Fruit fly (Drosophila melanogaster) whole organism, embryonic: Measurements from ENCODE around the gene scu.

Source experiments
- Bgb ChIP-seq: fragments of 200-800 bp; sonication (Bioruptor generic); IDR thresholded peaks from 2 replicates; pipeline ENCODE4 v1.3.6; 2022; ENCODE audit warnings: missing biosample characterization, missing genetic modification characterization; ENCODE audit not compliant: partially characterized antibody
- Blimp-1 ChIP-seq: fragments of 200-800 bp; sonication (Bioruptor generic); optimal IDR thresholded peaks from 3 replicates; lab custom pipeline; 2018; ENCODE audit warnings: missing biosample characterization, missing genetic modification characterization, mild to moderate bottlenecking, moderate library complexity, missing genetic modification reagents
- CG10462 ChIP-seq: fragments of 200-800 bp; sonication (Bioruptor generic); optimal IDR thresholded peaks from 2 replicates; lab custom pipeline; 2016; ENCODE audit warnings: missing biosample characterization, missing genetic modification characterization
- CG12155 ChIP-seq: fragments of 200-800 bp; sonication (Bioruptor generic); optimal IDR thresholded peaks from 3 replicates; lab custom pipeline; 2016; ENCODE audit warnings: missing biosample characterization, missing genetic modification characterization
- CG12942 ChIP-seq: fragments of 200-800 bp; sonication (Bioruptor generic); optimal IDR thresholded peaks from 3 replicates; lab custom pipeline; 2016; ENCODE audit warnings: missing biosample characterization, missing genetic modification characterization
- CG15269 ChIP-seq: fragments of 200-800 bp; sonication (Bioruptor generic); optimal IDR thresholded peaks from 2 replicates; lab custom pipeline; 2018; ENCODE audit warnings: missing biosample characterization, mild to moderate bottlenecking, missing genetic modification characterization, moderate library complexity
- CG16813 ChIP-seq: fragments of 200-800 bp; sonication (Bioruptor generic); IDR thresholded peaks from 3 replicates; pipeline ENCODE4 v1.3.6; 2022; ENCODE audit warnings: missing biosample characterization, missing genetic modification characterization; ENCODE audit not compliant: partially characterized antibody
- CG16863 ChIP-seq: fragments of 200-800 bp; sonication (Bioruptor generic); optimal IDR thresholded peaks from 3 replicates; lab custom pipeline; 2016; ENCODE audit warnings: missing biosample characterization, missing genetic modification characterization
- CG17359 ChIP-seq: fragments of 200-800 bp; sonication (Bioruptor generic); optimal IDR thresholded peaks from 3 replicates; lab custom pipeline; 2018; ENCODE audit warnings: missing biosample characterization, mild to moderate bottlenecking, missing genetic modification characterization, moderate library complexity
- CG18619 ChIP-seq: fragments of 200-800 bp; sonication (Bioruptor generic); optimal IDR thresholded peaks from 3 replicates; lab custom pipeline; 2017; ENCODE audit warnings: missing biosample characterization, mild to moderate bottlenecking, missing genetic modification characterization
- CG2678 ChIP-seq: fragments of 200-800 bp; sonication (Bioruptor generic); optimal IDR thresholded peaks from 3 replicates; lab custom pipeline; 2019; ENCODE audit warnings: missing biosample characterization, mild to moderate bottlenecking, missing genetic modification characterization, moderate library complexity
- CG4360 ChIP-seq: fragments of 200-800 bp; sonication (Bioruptor generic); IDR thresholded peaks from 2 replicates; pipeline ENCODE4 v1.3.6; 2022; ENCODE audit warnings: missing biosample characterization, missing genetic modification characterization
- CG6683 ChIP-seq: fragments of 200-800 bp; sonication (Bioruptor generic); optimal IDR thresholded peaks from 2 replicates; lab custom pipeline; 2017; ENCODE audit warnings: missing biosample characterization, mild to moderate bottlenecking, missing genetic modification characterization, missing genetic modification reagents
- CG6791 ChIP-seq: fragments of 200-800 bp; sonication (Bioruptor generic); IDR thresholded peaks from 3 replicates; pipeline ENCODE4 v1.3.6; 2022; ENCODE audit warnings: missing biosample characterization, missing genetic modification characterization; ENCODE audit not compliant: partially characterized antibody
- CG6854 ChIP-seq: fragments of 200-800 bp; sonication (Bioruptor generic); optimal IDR thresholded peaks from 3 replicates; lab custom pipeline; 2017; ENCODE audit warnings: missing biosample characterization, mild to moderate bottlenecking, missing genetic modification characterization
- CG7357 ChIP-seq: fragments of 200-800 bp; sonication (Bioruptor generic); IDR thresholded peaks from 3 replicates; pipeline ENCODE4 v1.3.6; 2022; ENCODE audit warnings: missing biosample characterization, missing genetic modification characterization
- CG7556 ChIP-seq: fragments of 200-800 bp; sonication (Bioruptor generic); optimal IDR thresholded peaks from 2 replicates; lab custom pipeline; 2017; ENCODE audit warnings: missing biosample characterization, mild to moderate bottlenecking, missing genetic modification characterization
- CG7786 ChIP-seq: fragments of 200-800 bp; sonication (Bioruptor generic); optimal IDR thresholded peaks from 2 replicates; lab custom pipeline; 2016; ENCODE audit warnings: missing biosample characterization, missing genetic modification characterization
- CG8089 ChIP-seq: fragments of 200-800 bp; sonication (Bioruptor generic); optimal IDR thresholded peaks from 3 replicates; lab custom pipeline; 2016; ENCODE audit warnings: missing biosample characterization, missing genetic modification characterization
- CG8478 ChIP-seq: fragments of >200 bp; optimal IDR thresholded peaks from 2 replicates; lab custom pipeline; 2018
- Dref ChIP-seq: fragments of 200-800 bp; sonication (Bioruptor generic); IDR thresholded peaks from 2 replicates; pipeline ENCODE4 v1.3.6; 2022; ENCODE audit warnings: missing biosample characterization, missing genetic modification characterization
- E2f1 ChIP-seq: fragments of 200-800 bp; sonication (Bioruptor generic); IDR thresholded peaks from 2 replicates; pipeline ENCODE4 v1.3.6; 2022; ENCODE audit warnings: missing biosample characterization, missing genetic modification characterization
- Ets97D ChIP-seq: fragments of 200-800 bp; sonication (Bioruptor generic); optimal IDR thresholded peaks from 3 replicates; lab custom pipeline; 2016; ENCODE audit warnings: missing biosample characterization, missing genetic modification characterization
- HLH3B ChIP-seq: fragments of 200-800 bp; sonication (Bioruptor generic); IDR thresholded peaks from 2 replicates; pipeline ENCODE4 v1.3.6; 2022; ENCODE audit warnings: missing biosample characterization, missing genetic modification characterization
- Hr39 ChIP-seq: fragments of >200 bp; optimal IDR thresholded peaks from 2 replicates; lab custom pipeline; 2017
- MBD-R2 ChIP-seq: fragments of 200-800 bp; sonication (Bioruptor generic); IDR thresholded peaks from 2 replicates; pipeline ENCODE4 v1.3.6; 2022; ENCODE audit warnings: missing biosample characterization, missing genetic modification characterization
- MESR4 ChIP-seq: fragments of 200-800 bp; sonication (Bioruptor generic); optimal IDR thresholded peaks from 2 replicates; lab custom pipeline; 2018; ENCODE audit warnings: missing biosample characterization, mild to moderate bottlenecking, missing genetic modification characterization, moderate library complexity
- Med ChIP-seq: fragments of 200-800 bp; sonication (Bioruptor generic); peaks from one replicate; lab custom pipeline; 2016; ENCODE audit warnings: missing biosample characterization, missing genetic modification characterization, mild to moderate bottlenecking, inconsistent platforms, moderate library complexity
- NFAT ChIP-seq: fragments of 200-800 bp; sonication (Bioruptor generic); IDR thresholded peaks from 2 replicates; pipeline ENCODE4 v1.3.6; 2022; ENCODE audit warnings: missing biosample characterization, missing genetic modification characterization
- Opbp ChIP-seq: fragments of 200-800 bp; sonication (Bioruptor generic); IDR thresholded peaks from 3 replicates; pipeline ENCODE4 v1.3.6; 2022; ENCODE audit warnings: missing biosample characterization, missing genetic modification characterization; ENCODE audit not compliant: partially characterized antibody
- Sry-δ ChIP-seq: fragments of 200-800 bp; sonication (Bioruptor generic); optimal IDR thresholded peaks from 2 replicates; lab custom pipeline; 2016; ENCODE audit warnings: missing biosample characterization, missing genetic modification characterization
- Stat92E ChIP-seq, 3 experiments: fragments of >200 bp in 2 of 3; fragments of 200-800 bp in 1 of 3; sonication (Bioruptor generic) in 1 of 3; optimal IDR thresholded peaks; 2 replicates each; lab custom pipeline; 2017 to 2019; ENCODE audit warnings: missing biosample characterization in 3 of 3, missing genetic modification characterization in 3 of 3, mild to moderate bottlenecking in 1 of 3, moderate library complexity in 1 of 3
- Xbp1 ChIP-seq: fragments of 200-800 bp; sonication (Bioruptor generic); optimal IDR thresholded peaks from 3 replicates; lab custom pipeline; 2016; ENCODE audit warnings: missing biosample characterization, mild to moderate bottlenecking, missing genetic modification characterization
- bbx ChIP-seq: fragments of 200-800 bp; sonication (Bioruptor generic); IDR thresholded peaks from 2 replicates; pipeline ENCODE4 v1.3.6; 2022; ENCODE audit warnings: missing biosample characterization, missing genetic modification characterization; ENCODE audit not compliant: partially characterized antibody
- cg ChIP-seq: fragments of 200-800 bp; sonication (Bioruptor generic); optimal IDR thresholded peaks from 3 replicates; lab custom pipeline; 2019; ENCODE audit warnings: missing biosample characterization, mild to moderate bottlenecking, missing genetic modification characterization, moderate library complexity
- dmrt11E ChIP-seq: fragments of 200-800 bp; sonication (Bioruptor generic); optimal IDR thresholded peaks from 3 replicates; lab custom pipeline; 2018; ENCODE audit warnings: missing biosample characterization, mild to moderate bottlenecking, missing genetic modification characterization, moderate library complexity
- eve ChIP-seq, 2 experiments: fragments of >200 bp; optimal IDR thresholded peaks; 2 replicates each; lab custom pipeline; 2017; ENCODE audit warnings: missing biosample characterization in 2 of 2, missing genetic modification characterization in 2 of 2
- exex ChIP-seq: fragments of 200-800 bp; sonication (Bioruptor generic); optimal IDR thresholded peaks from 4 replicates; lab custom pipeline; 2018; ENCODE audit warnings: missing biosample characterization, mild to moderate bottlenecking, missing genetic modification characterization, moderate library complexity
- fd102C ChIP-seq: fragments of 200-800 bp; sonication (Bioruptor generic); optimal IDR thresholded peaks from 2 replicates; lab custom pipeline; 2018; ENCODE audit warnings: missing biosample characterization, mild to moderate bottlenecking, missing genetic modification characterization, moderate library complexity
- gfzf ChIP-seq: fragments of 200-800 bp; sonication (Bioruptor generic); optimal IDR thresholded peaks from 2 replicates; lab custom pipeline; 2016; ENCODE audit warnings: missing biosample characterization, mild to moderate bottlenecking, missing genetic modification characterization, moderate library complexity
- inv ChIP-seq: fragments of 200-800 bp; sonication (Bioruptor generic); IDR thresholded peaks from 2 replicates; pipeline ENCODE4 v1.3.6; 2022; ENCODE audit warnings: missing biosample characterization, missing genetic modification characterization; ENCODE audit not compliant: partially characterized antibody
- mld ChIP-seq: fragments of 200-800 bp; sonication (Bioruptor generic); IDR thresholded peaks from 3 replicates; pipeline ENCODE4 v1.3.6; 2022; ENCODE audit warnings: missing biosample characterization, missing genetic modification characterization; ENCODE audit not compliant: partially characterized antibody
- pan ChIP-seq, 4 experiments: fragments of >200 bp in 3 of 4; fragments of 200-800 bp in 1 of 4; sonication (Bioruptor generic) in 1 of 4; optimal IDR thresholded peaks in 3 of 4; IDR thresholded peaks in 1 of 4; 2 replicates each; pipeline versions ENCODE4 v1.3.6 to Lab custom; 2017 to 2022; ENCODE audit warnings: missing biosample characterization in 2 of 4, missing genetic modification characterization in 2 of 4, mixed read lengths in 1 of 4
- seq ChIP-seq: fragments of 200-800 bp; sonication (Bioruptor generic); IDR thresholded peaks from 2 replicates; pipeline ENCODE4 v1.3.6; 2022; ENCODE audit warnings: missing biosample characterization, missing genetic modification characterization
- sna ChIP-seq: fragments of 200-800 bp; sonication (Bioruptor generic); IDR thresholded peaks from 2 replicates; pipeline ENCODE4 v1.3.6; 2022; ENCODE audit warnings: missing biosample characterization, missing genetic modification characterization; ENCODE audit not compliant: partially characterized antibody
- sob ChIP-seq: fragments of 200-800 bp; sonication (Bioruptor generic); IDR thresholded peaks from 2 replicates; pipeline ENCODE4 v1.3.6; 2022; ENCODE audit warnings: missing biosample characterization, missing genetic modification characterization
- tx ChIP-seq: fragments of 200-800 bp; sonication (Bioruptor generic); optimal IDR thresholded peaks from 2 replicates; lab custom pipeline; 2016; ENCODE audit warnings: missing biosample characterization, missing genetic modification characterization
- unc-4 ChIP-seq: fragments of 200-800 bp; sonication (Bioruptor generic); IDR thresholded peaks from 2 replicates; pipeline ENCODE4 v1.3.6; 2022; ENCODE audit warnings: missing biosample characterization, missing genetic modification characterization; ENCODE audit not compliant: partially characterized antibody
- wdn ChIP-seq: fragments of 200-800 bp; sonication (Bioruptor generic); IDR thresholded peaks from 2 replicates; pipeline ENCODE4 v1.3.6; 2022; ENCODE audit warnings: missing biosample characterization, missing genetic modification characterization
- zen2 ChIP-seq: fragments of 200-800 bp; sonication (Bioruptor generic); IDR thresholded peaks from 3 replicates; pipeline ENCODE4 v1.3.6; 2022; ENCODE audit warnings: missing biosample characterization, missing genetic modification characterization; ENCODE audit not compliant: partially characterized antibody

The scu gene

DNA sequence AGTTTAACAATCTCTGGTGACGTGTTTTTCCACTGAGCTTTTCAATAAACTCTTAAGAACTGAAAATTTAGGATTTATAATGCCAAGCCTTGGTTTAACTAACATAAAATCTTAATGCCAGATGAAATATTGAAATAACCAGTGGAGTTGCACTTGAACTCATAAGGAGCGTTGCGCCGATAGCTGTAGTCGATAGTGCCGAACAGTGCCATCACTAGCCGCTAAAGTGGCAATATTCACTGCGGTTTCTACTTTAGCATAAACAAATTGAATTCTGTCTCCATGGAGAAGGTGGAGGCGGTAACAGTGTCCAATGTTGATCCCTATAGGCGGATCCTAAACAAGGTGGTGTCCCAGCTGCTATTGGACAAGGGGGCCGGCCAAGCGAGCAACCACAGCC lies 10.7 kb downstream of the scu start, which contains the start of gene Taf8 (continued):
- peak; percentile 73 for TF ChIP-seq bbx (GFP tag; lab: Robert Waterston, UW)
- no peak for TF ChIP-seq CG15269 (tag; lab: Kevin White, UChicago)
- TF ChIP-seq CG6791 (GFP tag; lab: Robert Waterston, UW) = peak; percentile 81
- TF ChIP-seq CG18619 = no peak
- no peak for TF ChIP-seq CG8478 (lab: Kevin White, UChicago)
- TF ChIP-seq zen2 (GFP tag; lab: Robert Waterston, UW) = peak; percentile 51; the same call in 2 of the 3 replicates
- TF ChIP-seq fd102C (GFP tag; lab: Kevin White, UChicago) = no peak
- peak; percentile 67 for TF ChIP-seq MBD-R2 (GFP tag; lab: Robert Waterston, UW)
- TF ChIP-seq tx (GFP tag; lab: Kevin White, UChicago) = no peak
- TF ChIP-seq CG16863 = no peak
- TF ChIP-seq pan (optimal IDR thresholded peaks at IDR 0.05; lab: Kevin White, UChicago) = no peak
- no peak for TF ChIP-seq pan (GFP tag; optimal IDR thresholded peaks at IDR 0.05 in 1 of 2, IDR thresholded peaks at IDR 0.05 in 1 of 2)
- 0 out of 2 replicates have a peak, but pooled peaks have one; percentile 15 for TF ChIP-seq sna (GFP tag; lab: Robert Waterston, UW)
- TF ChIP-seq MESR4 (GFP tag; lab: Kevin White, UChicago) = peak; percentile 35
- TF ChIP-seq CG6683 (GFP tag; lab: Kevin White, UChicago) = no peak
- TF ChIP-seq Hr39 = no peak
- peak; percentile 70 for TF ChIP-seq CG7357 (GFP tag; lab: Robert Waterston, UW)
- TF ChIP-seq inv (GFP tag; lab: Robert Waterston, UW) = peak; percentile 67
- TF ChIP-seq wdn = no peak
- no peak for TF ChIP-seq gfzf
- TF ChIP-seq dmrt11E (tag; lab: Kevin White, UChicago) = no peak
- no peak for TF ChIP-seq CG4360 (GFP tag; lab: Robert Waterston, UW)
- peak; percentile 81; the same call in 2 of the 3 replicates for TF ChIP-seq Opbp
- no peak for TF ChIP-seq seq (GFP tag; lab: Robert Waterston, UW)
- TF ChIP-seq unc-4 (GFP tag; lab: Robert Waterston, UW) = peak; percentile 51
- TF ChIP-seq CG2678 (tag; lab: Kevin White, UChicago) = no peak
- TF ChIP-seq Sry-δ (GFP tag; lab: Kevin White, UChicago) = peak; percentile 84
- no peak for TF ChIP-seq CG10462 (GFP tag; lab: Kevin White, UChicago)
- no peak for TF ChIP-seq E2f1
- TF ChIP-seq exex (tag; lab: Kevin White, UChicago) = no peak
- TF ChIP-seq CG12942 (GFP tag; lab: Kevin White, UChicago) = no peak
- no peak for TF ChIP-seq cg
- no peak for TF ChIP-seq HLH3B (GFP tag; lab: Robert Waterston, UW)
- no peak for TF ChIP-seq CG6854 (GFP tag; lab: Kevin White, UChicago)
- peak; percentile 40 for TF ChIP-seq Med (GFP tag; lab: Kevin White, UChicago)
- no peak for TF ChIP-seq eve (GFP tag; optimal IDR thresholded peaks at IDR 0.05; lab: Kevin White, UChicago)
- no peak for TF ChIP-seq Blimp-1
- no peak for TF ChIP-seq Ets97D (GFP tag; lab: Kevin White, UChicago)
- no peak for TF ChIP-seq Xbp1 (GFP tag; lab: Kevin White, UChicago)
- TF ChIP-seq Stat92E (GFP tag; optimal IDR thresholded peaks at IDR 0.05; lab: Kevin White, UChicago) = no peak
- no peak for TF ChIP-seq CG7786 (GFP tag; lab: Kevin White, UChicago)
- TF ChIP-seq CG12155 (GFP tag; lab: Kevin White, UChicago) = no peak
- peak; percentile 73 for TF ChIP-seq Bgb (GFP tag; lab: Robert Waterston, UW)
- no peak for TF ChIP-seq CG8089 (GFP tag; lab: Kevin White, UChicago)
- no peak for TF ChIP-seq mld (GFP tag; lab: Robert Waterston, UW)
- TF ChIP-seq CG17359 (tag; lab: Kevin White, UChicago) = no peak
- TF ChIP-seq sob (GFP tag; lab: Robert Waterston, UW) = 0 out of 2 replicates have a peak, but pooled peaks have one; percentile 7
- peak; percentile 81 for TF ChIP-seq CG16813 (GFP tag; lab: Robert Waterston, UW)
- TF ChIP-seq Dref (GFP tag; lab: Robert Waterston, UW) = peak; percentile 64
- TF ChIP-seq CG7556 (GFP tag; lab: Kevin White, UChicago) = no peak
- peak; percentile 39; the same call in 1 of the 2 replicates for TF ChIP-seq NFAT
